Worm (Caenorhabditis elegans) whole organism, midembryonic: ENCODE data around the gene des-2.

ENCODE experiments used
- T22C8.4 ChIP-seq: fragments of 200-800 bp; sonication (Bioruptor generic); IDR thresholded peaks from 2 replicates; pipeline ENCODE4 v1.3.6; 2022; ENCODE audit warnings: missing genetic modification characterization, missing compliant biosample characterization
- cog-1 ChIP-seq: sonication (generic microtip); optimal IDR thresholded peaks from 2 replicates; lab custom pipeline; 2016; ENCODE audit warnings: missing genetic modification characterization, missing compliant biosample characterization
- flt-1 ChIP-seq: fragments of 200-800 bp; sonication (Bioruptor generic); IDR thresholded peaks from 2 replicates; pipeline ENCODE4 v1.3.6; 2022; ENCODE audit warnings: missing genetic modification characterization, missing compliant biosample characterization
- klf-2 ChIP-seq: fragments of 200-800 bp; sonication (Bioruptor generic); conservative IDR thresholded peaks from 2 replicates; pipeline ENCODE4 v1.3.6; 2022; ENCODE audit warnings: missing genetic modification reagents, missing genetic modification characterization, missing compliant biosample characterization
- med-1 ChIP-seq: sonication (generic microtip); optimal IDR thresholded peaks from 2 replicates; lab custom pipeline; 2017; ENCODE audit warnings: missing genetic modification characterization, mild to moderate bottlenecking, missing compliant biosample characterization, antibody characterized with exemption, missing genetic modification reagents; ENCODE audit not compliant: insufficient read depth
- ref-1 ChIP-seq: fragments of 200-800 bp; sonication (Bioruptor generic); conservative IDR thresholded peaks from 2 replicates; pipeline ENCODE4 v1.3.6; 2022; ENCODE audit warnings: missing genetic modification reagents, missing genetic modification characterization, missing compliant biosample characterization
- tab-1 ChIP-seq: fragments of 200-800 bp; sonication (Bioruptor generic); IDR thresholded peaks from 2 replicates; pipeline ENCODE4 v1.3.6; 2022; ENCODE audit warnings: missing genetic modification characterization, missing compliant biosample characterization
- ztf-23 ChIP-seq: fragments of 200-800 bp; sonication (Bioruptor generic); IDR thresholded peaks from 2 replicates; pipeline ENCODE4 v1.3.6; 2022; ENCODE audit warnings: missing genetic modification reagents, missing genetic modification characterization, missing compliant biosample characterization
- ztf-29 ChIP-seq: fragments of 200-800 bp; sonication (Bioruptor generic); IDR thresholded peaks from 2 replicates; pipeline ENCODE4 v1.3.6; 2022; ENCODE audit warnings: missing genetic modification reagents, missing genetic modification characterization, missing compliant biosample characterization

The des-2 gene

ce11 chrV:11421605-11422004 is at the start of gene des-2:
des-2 (minus strand) TSS chrV:11421705.
- TF ChIP-seq T22C8.4 (GFP tag; lab: Robert Waterston, UW), result no peak

- TF ChIP-seq ref-1 (GFP tag; lab: Robert Waterston, UW) (no peak), T22C8.4 (GFP tag; lab: Robert Waterston, UW) (no peak), ztf-29 (no peak), cog-1 (no peak), flt-1 (GFP tag; lab: Robert Waterston, UW) (no peak), tab-1 (GFP tag; lab: Robert Waterston, UW) (no peak), klf-2 (GFP tag; lab: Robert Waterston, UW) (no peak), med-1 (GFP tag; lab: Kevin White, UChicago) (no peak), ztf-23 (GFP tag; lab: Robert Waterston, UW) (no peak)
Measured at ce11 chrV:11470210-11470713, 48.8 kb upstream of the des-2 start, which contains the start of gene aat-6. aat-6 (minus strand) TSS chrV:11470663.

DNA sequence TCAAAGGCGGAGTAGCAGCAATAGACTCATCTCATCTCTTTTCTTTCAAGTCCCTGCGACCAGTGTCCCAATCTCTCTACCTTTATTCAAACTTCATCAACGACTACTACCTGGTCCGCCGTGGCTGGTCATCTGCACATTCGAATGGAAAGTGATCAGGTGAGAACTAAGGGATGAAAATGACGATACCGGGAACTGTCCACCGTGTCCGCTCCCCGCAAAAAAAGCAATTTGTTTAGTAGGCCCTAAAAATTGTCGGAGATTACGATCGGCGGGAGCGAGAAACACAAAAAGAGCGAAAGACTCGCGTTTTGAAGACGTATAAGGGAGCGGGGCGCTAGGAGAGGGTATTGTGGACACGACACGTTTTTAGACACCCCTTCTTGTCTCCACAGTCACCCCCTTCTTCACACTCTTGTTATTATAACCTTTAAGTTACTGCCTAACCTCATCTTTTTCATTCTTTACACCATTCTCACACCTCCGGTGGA is 41.5 kb upstream of the des-2 start, which contains the start of gene zipt-16:
TSS of gene zipt-16 (plus strand) at position 51 of the 491 bp plus-strand sequence.
- TF ChIP-seq tab-1 (GFP tag; lab: Robert Waterston, UW) (no peak), ref-1 (GFP tag; lab: Robert Waterston, UW) (no peak), klf-2 (GFP tag; lab: Robert Waterston, UW) (no peak), med-1 (GFP tag; lab: Kevin White, UChicago) (no peak), ztf-23 (GFP tag; lab: Robert Waterston, UW) (no peak), T22C8.4 (GFP tag; lab: Robert Waterston, UW) (no peak), flt-1 (GFP tag; lab: Robert Waterston, UW) (no peak), ztf-29 (no peak), cog-1 (no peak)

DNA sequence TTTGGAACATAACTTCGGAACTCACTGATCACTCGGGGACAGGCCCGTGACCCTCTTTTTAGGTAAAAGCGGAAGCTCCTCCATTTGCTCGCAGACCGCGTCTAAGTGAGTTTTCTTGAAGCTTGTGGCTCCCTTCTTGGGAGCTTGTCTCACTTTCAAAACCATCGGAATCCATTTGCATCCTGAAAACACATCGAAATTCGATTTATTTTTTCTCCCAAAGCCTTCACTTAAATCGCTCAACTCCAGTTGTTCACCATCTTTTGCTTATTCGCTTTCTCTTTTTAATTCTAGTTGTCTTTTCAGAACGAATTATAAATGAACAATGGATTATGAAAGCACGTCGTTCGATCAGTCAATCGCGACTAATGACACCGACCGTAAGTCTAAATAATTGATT is 37.8 kb upstream of the des-2 start, which contains the start of gene T11F9.1:
TSS of gene T11F9.1 (plus strand) at position 301 of the 400 bp plus-strand sequence.
- TF ChIP-seq ref-1 (GFP tag; lab: Robert Waterston, UW) (no peak), med-1 (GFP tag; lab: Kevin White, UChicago) (no peak), tab-1 (GFP tag; lab: Robert Waterston, UW) (no peak), ztf-23 (GFP tag; lab: Robert Waterston, UW) (no peak), flt-1 (GFP tag; lab: Robert Waterston, UW) (no peak), klf-2 (GFP tag; lab: Robert Waterston, UW) (no peak), ztf-29 (no peak)

DNA sequence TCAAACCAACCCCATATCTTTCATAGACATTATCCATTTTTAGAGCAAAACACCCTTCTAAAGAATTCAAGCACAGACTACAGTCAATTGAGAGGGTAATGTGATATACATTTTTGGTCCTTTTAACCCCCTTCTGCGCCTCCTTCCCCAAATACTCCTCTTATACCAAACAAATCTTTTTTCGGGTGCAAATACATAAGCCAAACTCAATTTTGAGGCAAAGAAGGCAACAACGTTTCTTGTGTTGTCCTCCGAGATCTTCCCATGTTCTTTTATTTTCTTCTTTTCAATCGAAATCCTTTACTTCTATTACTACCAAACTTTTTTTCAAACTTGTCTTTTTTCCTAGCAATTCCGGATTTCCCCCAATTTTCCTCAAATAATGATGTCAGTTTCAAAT is 33.4 kb upstream of the des-2 start:
- TF ChIP-seq med-1 (GFP tag; lab: Kevin White, UChicago), result no peak
- no peak for TF ChIP-seq klf-2 (GFP tag; lab: Robert Waterston, UW)
- TF ChIP-seq ztf-29, result no peak
- TF ChIP-seq T22C8.4 (GFP tag; lab: Robert Waterston, UW), result no peak
- no peak for TF ChIP-seq flt-1 (GFP tag; lab: Robert Waterston, UW)
- no peak for TF ChIP-seq tab-1 (GFP tag; lab: Robert Waterston, UW)
- TF ChIP-seq cog-1, result no peak
- no peak for TF ChIP-seq ref-1 (GFP tag; lab: Robert Waterston, UW)
- no peak for TF ChIP-seq ztf-23 (GFP tag; lab: Robert Waterston, UW)

ce11 chrV:11450257-11450656 is 28.8 kb upstream of the des-2 start, which contains the start of gene col-156:
col-156 (minus strand) TSS chrV:11450357.
- TF ChIP-seq med-1 (GFP tag; lab: Kevin White, UChicago) (no peak), tab-1 (GFP tag; lab: Robert Waterston, UW) (no peak), klf-2 (GFP tag; lab: Robert Waterston, UW) (no peak)

DNA sequence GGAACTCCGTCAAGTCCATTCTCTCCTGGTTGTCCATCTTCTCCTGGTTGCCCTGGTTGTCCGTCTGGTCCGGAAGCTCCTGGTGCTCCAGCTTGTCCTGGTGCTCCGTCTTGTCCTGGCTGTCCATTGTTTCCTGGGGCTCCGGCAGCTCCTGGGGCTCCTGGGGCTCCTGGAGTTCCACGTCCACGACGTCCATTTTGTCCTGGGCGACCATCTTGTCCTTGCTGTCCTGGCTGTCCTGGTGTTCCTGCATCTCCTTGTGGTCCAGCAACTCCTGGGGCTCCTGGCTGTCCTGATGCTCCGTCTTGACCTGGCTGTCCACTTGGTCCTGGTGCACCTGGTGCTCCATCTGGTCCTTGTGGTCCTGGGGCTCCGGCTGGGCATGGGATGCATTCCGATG is 27.9 kb upstream of the des-2 start:
- TF ChIP-seq T22C8.4 (GFP tag; lab: Robert Waterston, UW) (no peak), tab-1 (GFP tag; lab: Robert Waterston, UW) (no peak), med-1 (GFP tag; lab: Kevin White, UChicago) (no peak), cog-1 (no peak), ztf-23 (GFP tag; lab: Robert Waterston, UW) (no peak), flt-1 (GFP tag; lab: Robert Waterston, UW) (no peak), ref-1 (GFP tag; lab: Robert Waterston, UW) (no peak), ztf-29 (no peak), klf-2 (GFP tag; lab: Robert Waterston, UW) (no peak)

DNA sequence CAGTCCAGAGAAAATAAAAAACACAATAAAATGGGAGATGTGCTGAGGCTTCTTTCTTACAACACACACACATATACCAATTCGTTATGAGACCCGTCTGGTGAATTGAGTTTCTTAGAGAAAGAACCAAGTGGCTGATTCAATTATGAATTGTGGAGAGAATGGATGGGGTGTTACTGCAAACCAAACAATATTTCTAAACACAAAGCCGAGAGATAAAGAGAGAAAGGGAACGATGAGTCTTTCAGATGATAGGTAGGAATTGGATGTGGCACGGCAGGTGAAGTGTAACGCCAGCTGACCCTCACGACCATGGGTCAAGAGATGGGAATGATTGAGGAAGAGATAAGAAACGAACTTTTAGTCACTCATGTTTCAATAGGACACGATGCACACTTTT is 24.8 kb upstream of the des-2 start, which contains the start of gene mig-17:
TSS of gene mig-17 (plus strand) at position 389 of the 400 bp plus-strand sequence.
- no peak for TF ChIP-seq med-1 (GFP tag; lab: Kevin White, UChicago)
- no peak for TF ChIP-seq klf-2 (GFP tag; lab: Robert Waterston, UW)
- TF ChIP-seq cog-1, result no peak
- TF ChIP-seq T22C8.4 (GFP tag; lab: Robert Waterston, UW), result no peak

DNA sequence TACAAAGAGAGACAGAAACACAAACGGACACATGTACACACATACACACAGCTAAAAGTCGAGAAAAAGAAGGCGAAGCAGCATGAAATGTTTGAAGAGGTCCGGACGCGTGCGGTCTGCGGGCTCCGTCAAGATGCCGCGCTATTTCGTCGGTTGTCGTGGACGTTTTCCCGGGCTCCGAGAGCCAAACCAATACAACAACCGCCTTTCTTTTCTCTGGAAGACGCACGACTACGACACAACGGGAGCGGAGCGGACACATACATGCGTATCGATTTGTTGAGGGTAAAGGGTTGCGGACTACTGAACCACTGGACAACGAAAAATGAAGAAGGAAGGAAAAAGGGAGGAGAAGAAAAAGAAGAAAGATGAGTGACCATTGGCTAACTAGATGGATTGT is 23.9 kb upstream of the des-2 start:
- TF ChIP-seq cog-1 (no peak), tab-1 (GFP tag; lab: Robert Waterston, UW) (no peak), T22C8.4 (GFP tag; lab: Robert Waterston, UW) (peak; percentile 41; the same call in 1 of the 2 replicates)

- TF ChIP-seq flt-1 (GFP tag; lab: Robert Waterston, UW) (no peak), klf-2 (GFP tag; lab: Robert Waterston, UW) (no peak), med-1 (GFP tag; lab: Kevin White, UChicago) (no peak), ztf-29 (no peak), T22C8.4 (GFP tag; lab: Robert Waterston, UW) (no peak), cog-1 (no peak), ztf-23 (GFP tag; lab: Robert Waterston, UW) (no peak), ref-1 (GFP tag; lab: Robert Waterston, UW) (no peak)
Measured at ce11 chrV:11443503-11443902, 22.0 kb upstream of the des-2 start, which contains the start of gene F57B7.2. F57B7.2 (minus strand) TSS chrV:11443603.
